Worm (Caenorhabditis elegans) whole organism, L4 larva: ENCODE data around the gene pax-1.

ENCODE experiments used
- D1046.2 ChIP-seq: fragments of 200-800 bp; sonication (Bioruptor generic); IDR thresholded peaks from 2 replicates; pipeline ENCODE4 v1.3.6; 2022; ENCODE audit warnings: missing genetic modification characterization, missing compliant biosample characterization
- F26F4.8 ChIP-seq: fragments of 200-800 bp; sonication (Bioruptor generic); conservative IDR thresholded peaks from 2 replicates; pipeline ENCODE4 v1.3.6; 2022; ENCODE audit warnings: missing genetic modification characterization, missing compliant biosample characterization
- F49E8.2 ChIP-seq: sonication (generic microtip); optimal IDR thresholded peaks from 2 replicates; lab custom pipeline; 2016; ENCODE audit warnings: missing compliant biosample characterization, mild to moderate bottlenecking, missing genetic modification characterization, borderline replicate concordance
- R02D3.7 ChIP-seq: fragments of 150-350 bp; sonication (generic microtip); optimal IDR thresholded peaks from 3 replicates; lab custom pipeline; 2014; ENCODE audit warnings: missing biosample characterization, missing genetic modification characterization
- T20F7.1 ChIP-seq: fragments of 200-800 bp; sonication (Bioruptor generic); optimal IDR thresholded peaks from 2 replicates; lab custom pipeline; 2018; ENCODE audit warnings: mild to moderate bottlenecking, missing genetic modification characterization, missing compliant biosample characterization
- T26A8.4 ChIP-seq: fragments of 200-800 bp; sonication (Bioruptor generic); IDR thresholded peaks from 2 replicates; pipeline ENCODE4 v1.3.6; 2022; ENCODE audit warnings: missing genetic modification characterization, missing compliant biosample characterization
- Y48G9A.11 ChIP-seq: fragments of 200-800 bp; sonication (Bioruptor generic); IDR thresholded peaks from 2 replicates; pipeline ENCODE4 v1.3.6; 2022; ENCODE audit warnings: missing genetic modification reagents, missing genetic modification characterization, missing compliant biosample characterization
- Y75B8A.6 ChIP-seq: fragments of 200-800 bp; sonication (Bioruptor generic); IDR thresholded peaks from 2 replicates; pipeline ENCODE4 v1.3.6; 2022; ENCODE audit warnings: missing genetic modification reagents, missing genetic modification characterization, missing compliant biosample characterization
- ZK337.2 ChIP-seq: fragments of 200-800 bp; sonication (Bioruptor generic); IDR thresholded peaks from 2 replicates; pipeline ENCODE4 v1.3.6; 2022; ENCODE audit warnings: missing genetic modification reagents, missing genetic modification characterization, missing compliant biosample characterization
- ZK546.5 ChIP-seq, 2 experiments: sonication (generic microtip); optimal IDR thresholded peaks; 2 replicates each; lab custom pipeline; 2017; ENCODE audit warnings: missing biosample characterization in 2 of 2, missing genetic modification characterization in 2 of 2
- arid-1 ChIP-seq: fragments of 200-800 bp; sonication (Bioruptor generic); conservative IDR thresholded peaks from 2 replicates; pipeline ENCODE4 v1.3.6; 2022; ENCODE audit warnings: missing genetic modification reagents, missing genetic modification characterization, missing compliant biosample characterization
- ceh-82 ChIP-seq: sonication (generic microtip); optimal IDR thresholded peaks from 2 replicates; lab custom pipeline; 2017; ENCODE audit warnings: missing biosample characterization, missing genetic modification characterization
- ces-1 ChIP-seq: fragments of 150-350 bp; sonication (generic microtip); optimal IDR thresholded peaks from 4 replicates; lab custom pipeline; 2014; ENCODE audit warnings: missing biosample characterization, missing genetic modification reagents, missing genetic modification characterization
- ctbp-1 ChIP-seq: fragments of 200-800 bp; sonication (Bioruptor generic); IDR thresholded peaks from 2 replicates; pipeline ENCODE4 v1.3.6; 2022; ENCODE audit warnings: missing genetic modification reagents, missing genetic modification characterization, missing compliant biosample characterization
- daf-12 ChIP-seq: fragments of 150-350 bp; optimal IDR thresholded peaks from 2 replicates; lab custom pipeline; 2014; ENCODE audit warnings: missing biosample characterization, missing genetic modification reagents, missing genetic modification characterization
- dmd-6 ChIP-seq: fragments of 200-800 bp; sonication (Bioruptor generic); IDR thresholded peaks from 2 replicates; pipeline ENCODE4 v1.3.6; 2022; ENCODE audit warnings: missing genetic modification reagents, missing genetic modification characterization, missing compliant biosample characterization
- dmd-8 ChIP-seq: fragments of 200-800 bp; sonication (Bioruptor generic); IDR thresholded peaks from 2 replicates; pipeline ENCODE4 v1.3.6; 2022; ENCODE audit warnings: missing genetic modification characterization, missing compliant biosample characterization
- duxl-1 ChIP-seq: sonication (generic microtip); optimal IDR thresholded peaks from 2 replicates; lab custom pipeline; 2016; ENCODE audit warnings: mild to moderate bottlenecking, missing genetic modification characterization, moderate library complexity, missing compliant biosample characterization; ENCODE audit not compliant: poor library complexity
- fkh-10 ChIP-seq: fragments of 150-350 bp; optimal IDR thresholded peaks from 2 replicates; lab custom pipeline; 2014; ENCODE audit warnings: missing biosample characterization, missing genetic modification reagents, missing genetic modification characterization
- gei-8 ChIP-seq: fragments of 200-800 bp; sonication (Bioruptor generic); optimal IDR thresholded peaks from 2 replicates; lab custom pipeline; 2018; ENCODE audit warnings: mild to moderate bottlenecking, missing genetic modification characterization, missing compliant biosample characterization
- hif-1 ChIP-seq, 2 experiments: sonication (generic microtip); optimal IDR thresholded peaks; 2 replicates each; lab custom pipeline; 2016 to 2017; ENCODE audit warnings: missing compliant biosample characterization in 2 of 2, missing genetic modification characterization in 2 of 2, missing genetic modification reagents in 2 of 2, missing genotype in 2 of 2, mild to moderate bottlenecking in 1 of 2
- hlh-30 ChIP-seq: sonication (generic microtip); optimal IDR thresholded peaks from 2 replicates; lab custom pipeline; 2017; ENCODE audit warnings: antibody characterized with exemption, mild to moderate bottlenecking, missing genetic modification characterization, missing compliant biosample characterization; ENCODE audit not compliant: insufficient read depth
- lin-39 ChIP-seq: fragments of 150-350 bp; optimal IDR thresholded peaks from 2 replicates; lab custom pipeline; 2014; ENCODE audit warnings: missing biosample characterization, missing genetic modification reagents, missing genetic modification characterization
- madf-5 ChIP-seq, 2 experiments: fragments of 200-800 bp; sonication (Bioruptor generic); IDR thresholded peaks; 2 replicates each; pipeline ENCODE4 v1.3.6; 2022; ENCODE audit warnings: missing compliant biosample characterization in 2 of 2, missing genetic modification characterization in 2 of 2
- madf-9 ChIP-seq: fragments of 200-800 bp; sonication (Bioruptor generic); conservative IDR thresholded peaks from 2 replicates; pipeline ENCODE4 v1.3.6; 2022; ENCODE audit warnings: missing genetic modification reagents, missing genetic modification characterization, missing compliant biosample characterization
- mdl-1 ChIP-seq, 2 experiments: fragments of 150-350 bp in 1 of 2; sonication (generic microtip) in 1 of 2; optimal IDR thresholded peaks; 2 replicates each; lab custom pipeline; 2014 to 2017; ENCODE audit warnings: missing biosample characterization in 2 of 2, missing genetic modification characterization in 2 of 2
- mep-1 ChIP-seq: fragments of 150-350 bp; sonication (generic microtip); optimal IDR thresholded peaks from 3 replicates; lab custom pipeline; 2014; ENCODE audit warnings: missing biosample characterization, missing genetic modification characterization
- mxl-2 ChIP-seq: fragments of 200-800 bp; sonication (Bioruptor generic); conservative IDR thresholded peaks from 2 replicates; pipeline ENCODE4 v1.3.6; 2022; ENCODE audit warnings: missing genetic modification reagents, missing genetic modification characterization, missing compliant biosample characterization
- mxl-3 ChIP-seq: fragments of 200-800 bp; sonication (Bioruptor generic); optimal IDR thresholded peaks from 2 replicates; lab custom pipeline; 2018; ENCODE audit warnings: mild to moderate bottlenecking, missing genetic modification characterization, missing compliant biosample characterization
- nhr-10 ChIP-seq: fragments of 150-350 bp; optimal IDR thresholded peaks from 2 replicates; lab custom pipeline; 2014; ENCODE audit warnings: missing biosample characterization, missing genetic modification characterization
- nhr-102 ChIP-seq: sonication (generic microtip); optimal IDR thresholded peaks from 2 replicates; lab custom pipeline; 2016; ENCODE audit warnings: mild to moderate bottlenecking, missing genetic modification characterization, moderate library complexity, missing compliant biosample characterization
- nhr-11 ChIP-seq: fragments of 150-350 bp; optimal IDR thresholded peaks from 2 replicates; lab custom pipeline; 2014; ENCODE audit warnings: missing biosample characterization, missing genetic modification characterization
- nhr-111 ChIP-seq: fragments of 200-800 bp; sonication (Bioruptor generic); optimal IDR thresholded peaks from 2 replicates; lab custom pipeline; 2018; ENCODE audit warnings: mild to moderate bottlenecking, missing genetic modification characterization, missing compliant biosample characterization
- nhr-41 ChIP-seq: fragments of 200-800 bp; sonication (Bioruptor generic); IDR thresholded peaks from 2 replicates; pipeline ENCODE4 v1.3.6; 2022; ENCODE audit warnings: missing genetic modification reagents, missing genetic modification characterization, missing compliant biosample characterization
- nhr-6 ChIP-seq: fragments of 150-350 bp; optimal IDR thresholded peaks from 2 replicates; lab custom pipeline; 2014; ENCODE audit warnings: missing biosample characterization, missing genetic modification characterization
- rbr-2 ChIP-seq: sonication (generic microtip); optimal IDR thresholded peaks from 2 replicates; lab custom pipeline; 2016; ENCODE audit warnings: missing genotype, missing genetic modification characterization, missing compliant biosample characterization
- saeg-2 ChIP-seq: fragments of 200-800 bp; sonication (Bioruptor generic); IDR thresholded peaks from 2 replicates; pipeline ENCODE4 v1.3.6; 2022; ENCODE audit warnings: missing genetic modification reagents, missing genetic modification characterization, missing compliant biosample characterization
- set-16 ChIP-seq: fragments of 200-800 bp; sonication (Bioruptor generic); IDR thresholded peaks from 2 replicates; pipeline ENCODE4 v1.3.6; 2022; ENCODE audit warnings: missing genetic modification reagents, missing genetic modification characterization, missing compliant biosample characterization
- spr-3 ChIP-seq: fragments of 200-800 bp; sonication (Bioruptor generic); optimal IDR thresholded peaks from 2 replicates; lab custom pipeline; 2018; ENCODE audit warnings: mild to moderate bottlenecking, missing genetic modification characterization, missing compliant biosample characterization
- tag-97 ChIP-seq: fragments of 200-800 bp; sonication (Bioruptor generic); IDR thresholded peaks from 2 replicates; pipeline ENCODE4 v1.3.6; 2022; ENCODE audit warnings: missing genetic modification characterization, missing compliant biosample characterization
- tra-1 ChIP-seq: fragments of 200-800 bp; sonication (Bioruptor generic); IDR thresholded peaks from 2 replicates; pipeline ENCODE4 v1.3.6; 2022; ENCODE audit warnings: missing genetic modification reagents, missing genetic modification characterization, missing compliant biosample characterization
- unc-130 ChIP-seq: sonication (generic microtip); optimal IDR thresholded peaks from 2 replicates; lab custom pipeline; 2016; ENCODE audit warnings: missing genetic modification reagents, missing genetic modification characterization, missing compliant biosample characterization
- unc-62 ChIP-seq, 3 experiments: fragments of 150-350 bp in 1 of 3; sonication (generic microtip); optimal IDR thresholded peaks in 2 of 3; peaks in 1 of 3; 1 replicate in 1 of 3; 2 replicates in 2 of 3; lab custom pipeline; 2014 to 2017; ENCODE audit warnings: missing biosample characterization in 3 of 3, missing genetic modification characterization in 3 of 3, missing genetic modification reagents in 3 of 3, missing genotype in 1 of 3
- vab-7 ChIP-seq: fragments of 200-800 bp; sonication (Bioruptor generic); IDR thresholded peaks from 2 replicates; pipeline ENCODE4 v1.3.6; 2022; ENCODE audit warnings: missing genetic modification reagents, missing genetic modification characterization, missing compliant biosample characterization
- zag-1 ChIP-seq: fragments of 150-350 bp; optimal IDR thresholded peaks from 2 replicates; lab custom pipeline; 2014; ENCODE audit warnings: missing biosample characterization, missing genetic modification characterization
- zfp-2 ChIP-seq: sonication (generic microtip); optimal IDR thresholded peaks from 2 replicates; lab custom pipeline; 2016; ENCODE audit warnings: mild to moderate bottlenecking, missing genetic modification characterization, missing compliant biosample characterization
- zip-11 ChIP-seq: fragments of 200-800 bp; sonication (Bioruptor generic); IDR thresholded peaks from 2 replicates; pipeline ENCODE4 v1.3.6; 2022; ENCODE audit warnings: missing genetic modification characterization, missing compliant biosample characterization
- zip-2 ChIP-seq: fragments of 150-350 bp; optimal IDR thresholded peaks from 2 replicates; lab custom pipeline; 2014; ENCODE audit warnings: missing biosample characterization, missing genetic modification characterization
- ztf-7 ChIP-seq: fragments of 150-350 bp; optimal IDR thresholded peaks from 2 replicates; lab custom pipeline; 2014; ENCODE audit warnings: missing biosample characterization, missing genetic modification characterization

The pax-1 gene

ce11 chrV:8247311-8248105 lies 22.8 kb downstream of the pax-1 start:
- TF ChIP-seq duxl-1 (tag; lab: Kevin White, UChicago), result peak; percentile 80
- TF ChIP-seq madf-9 (GFP tag; lab: Robert Waterston, UW), result no peak
- 0 out of 2 replicates have a peak, but pooled peaks have one; percentile 22 for TF ChIP-seq vab-7
- TF ChIP-seq ZK337.2 (GFP tag; lab: Robert Waterston, UW), result no peak
- TF ChIP-seq nhr-41 (GFP tag; lab: Robert Waterston, UW), result peak; percentile 46; the same call in 1 of the 2 replicates
- TF ChIP-seq ces-1 (GFP tag; lab: Kevin White, UChicago), result no peak
- no peak for TF ChIP-seq lin-39 (tag; lab: Kevin White, UChicago)
- peak; percentile 56 for TF ChIP-seq rbr-2
- TF ChIP-seq dmd-6 (GFP tag; lab: Robert Waterston, UW), result peak; percentile 41
- TF ChIP-seq dmd-8, result peak; percentile 56; the same call in 1 of the 2 replicates
- TF ChIP-seq mxl-2 (GFP tag; lab: Robert Waterston, UW), result no peak
- no peak for TF ChIP-seq fkh-10 (GFP tag; lab: Kevin White, UChicago)
- peak; percentile 29 for TF ChIP-seq unc-130 (GFP tag; lab: Kevin White, UChicago)
- no peak for TF ChIP-seq ZK546.5 (tag; optimal IDR thresholded peaks at IDR 0.05; lab: Kevin White, UChicago)
- TF ChIP-seq unc-62 (GFP tag; optimal IDR thresholded peaks at IDR 0.05 in 1 of 2; lab: Kevin White, UChicago), result no peak
- no peak for TF ChIP-seq unc-62 (tag; optimal IDR thresholded peaks at IDR 0.05; lab: Kevin White, UChicago)
- no peak for TF ChIP-seq saeg-2 (GFP tag; lab: Robert Waterston, UW)
- 0 out of 2 replicates have a peak, but pooled peaks have one; percentile 33 for TF ChIP-seq F26F4.8
- no peak for TF ChIP-seq ceh-82
- no peak for TF ChIP-seq daf-12
- no peak for TF ChIP-seq nhr-11 (tag; lab: Kevin White, UChicago)
- TF ChIP-seq F49E8.2 (tag; lab: Kevin White, UChicago), result peak; percentile 92
- TF ChIP-seq set-16, result no peak
- no peak for TF ChIP-seq tra-1 (GFP tag; lab: Robert Waterston, UW)
- peak; percentile 48 for TF ChIP-seq hlh-30 (tag; lab: Kevin White, UChicago)
- TF ChIP-seq hif-1 (tag; optimal IDR thresholded peaks at IDR 0.05; lab: Kevin White, UChicago), result no peak
- no peak for TF ChIP-seq nhr-10
- peak; percentile 54 for TF ChIP-seq nhr-6 (tag; lab: Kevin White, UChicago)
- TF ChIP-seq Y48G9A.11 (GFP tag; lab: Robert Waterston, UW), result peak; percentile 83
- no peak for TF ChIP-seq mdl-1 (tag; optimal IDR thresholded peaks at IDR 0.05; lab: Kevin White, UChicago)
- TF ChIP-seq gei-8 (GFP tag; lab: Kevin White, UChicago), result peak; percentile 37
- TF ChIP-seq zip-2, result peak; percentile 25
- TF ChIP-seq mxl-3 (GFP tag; lab: Kevin White, UChicago), result peak; percentile 5
- no peak for TF ChIP-seq madf-5 (GFP tag; IDR thresholded peaks at IDR 0.05; lab: Robert Waterston, UW)
- no peak for TF ChIP-seq nhr-102
- no peak for TF ChIP-seq zfp-2 (tag; lab: Kevin White, UChicago)
- no peak for TF ChIP-seq Y75B8A.6
- peak; percentile 54 for TF ChIP-seq nhr-111 (GFP tag; lab: Kevin White, UChicago)
- no peak for TF ChIP-seq D1046.2 (GFP tag; lab: Robert Waterston, UW)
- TF ChIP-seq T20F7.1, result peak; percentile 53
- no peak for TF ChIP-seq spr-3
- TF ChIP-seq R02D3.7, result peak; percentile 16
- no peak for TF ChIP-seq zag-1 (tag; lab: Kevin White, UChicago)
- TF ChIP-seq arid-1 (GFP tag; lab: Robert Waterston, UW), result peak; percentile 36; the same call in 1 of the 2 replicates
- no peak for TF ChIP-seq ztf-7
- TF ChIP-seq ctbp-1 (GFP tag; lab: Robert Waterston, UW), result no peak
- no peak for TF ChIP-seq zip-11 (GFP tag; lab: Robert Waterston, UW)
- no peak for TF ChIP-seq tag-97 (GFP tag; lab: Robert Waterston, UW)
- peak; percentile 92 for TF ChIP-seq T26A8.4 (GFP tag; lab: Robert Waterston, UW)
- TF ChIP-seq mep-1, result peak; percentile 84
